Fruit fly (Drosophila melanogaster): ENCODE measurements around the gene Arp5.

Gene Arp5

dm6 chr3R:18168398-18168797 lies 16.9 kb upstream of the Arp5 start (continued):
- no peak for TF ChIP-seq tup (GFP tag; optimal IDR thresholded peaks at IDR 0.05)
- TF ChIP-seq kay (GFP tag; optimal IDR thresholded peaks at IDR 0.05), result no peak
- peak; percentile 49; the same call in 1 of the 3 replicates for TF ChIP-seq Dbx (GFP tag; IDR thresholded peaks at IDR 0.05)
- no peak for TF ChIP-seq CG11695 (GFP tag; IDR thresholded peaks at IDR 0.05)
- peak; percentile 51 for TF ChIP-seq CG13424 (tag; optimal IDR thresholded peaks at IDR 0.05)
- TF ChIP-seq dmrt11E (tag; optimal IDR thresholded peaks at IDR 0.05), result no peak
- TF ChIP-seq Doc2 (GFP tag; IDR thresholded peaks at IDR 0.05), result no peak
- peak; percentile 22 for TF ChIP-seq Sry-δ (GFP tag; optimal IDR thresholded peaks at IDR 0.05)
- peak; percentile 10 for TF ChIP-seq CG13624 (GFP tag; optimal IDR thresholded peaks at IDR 0.05)
- TF ChIP-seq Nf-YC (tag; optimal IDR thresholded peaks at IDR 0.05), result peak; percentile 47
- no peak for TF ChIP-seq CG11247 (GFP tag; IDR thresholded peaks at IDR 0.05)
- TF ChIP-seq Dref (GFP tag; IDR thresholded peaks at IDR 0.05), result peak; percentile 27; the same call in 1 of the 2 replicates
- no peak for TF ChIP-seq ab (GFP tag; optimal IDR thresholded peaks at IDR 0.05)
- TF ChIP-seq CG34224 (GFP tag; IDR thresholded peaks at IDR 0.05; ENCODE audit: partially characterized antibody), result peak; percentile 43; the same call in 2 of the 3 replicates
- TF ChIP-seq sqz (GFP tag; optimal IDR thresholded peaks at IDR 0.05), result peak; percentile 69
- no peak for TF ChIP-seq tap (tag; optimal IDR thresholded peaks at IDR 0.05)
- no peak for TF ChIP-seq PHDP (tag; optimal IDR thresholded peaks at IDR 0.05)
- no peak for TF ChIP-seq GATAe (GFP tag; conservative IDR thresholded peaks at IDR 0.05)
- TF ChIP-seq Atf3 (GFP tag; optimal IDR thresholded peaks at IDR 0.05), result no peak
- TF ChIP-seq NC2β (GFP tag; optimal IDR thresholded peaks at IDR 0.05), result no peak
- TF ChIP-seq slbo (GFP tag; IDR thresholded peaks at IDR 0.05), result peak; percentile 56; the same call in 1 of the 2 replicates
- no peak for TF ChIP-seq CG4707 (GFP tag; optimal IDR thresholded peaks at IDR 0.05)
- TF ChIP-seq row (GFP tag; IDR thresholded peaks at IDR 0.05), result peak; percentile 63
- peak; percentile 15 for TF ChIP-seq ftz-f1 (GFP tag; optimal IDR thresholded peaks at IDR 0.05)
- 0 out of 2 replicates have a peak, but pooled peaks have one; percentile 9 for TF ChIP-seq rib (GFP tag; IDR thresholded peaks at IDR 0.05)
- no peak for TF ChIP-seq gsb-n (tag; optimal IDR thresholded peaks at IDR 0.05)
- peak; percentile 38 for TF ChIP-seq Hmr (GFP tag; optimal IDR thresholded peaks at IDR 0.05)
- TF ChIP-seq CG7556 (GFP tag; optimal IDR thresholded peaks at IDR 0.05), result no peak
- TF ChIP-seq CHES-1-like (GFP tag; optimal IDR thresholded peaks at IDR 0.05), result peak; percentile 3
- peak; percentile 47; the same call in 1 of the 4 replicates for TF ChIP-seq Dll (GFP tag; IDR thresholded peaks at IDR 0.05; ENCODE audit: partially characterized antibody)
- TF ChIP-seq CG11504 (tag; optimal IDR thresholded peaks at IDR 0.05), result peak; percentile 97
- TF ChIP-seq CG16863 (GFP tag; optimal IDR thresholded peaks at IDR 0.05), result no peak
- no peak for TF ChIP-seq CG18764 (GFP tag; optimal IDR thresholded peaks at IDR 0.05)
- peak; percentile 20 for TF ChIP-seq stwl (tag; optimal IDR thresholded peaks at IDR 0.05)
- no peak for TF ChIP-seq CG15601 (tag; optimal IDR thresholded peaks at IDR 0.05)
- TF ChIP-seq CG4617 (GFP tag; optimal IDR thresholded peaks at IDR 0.05; ENCODE audit: borderline replicate concordance), result no peak
- TF ChIP-seq zf30C (GFP tag; optimal IDR thresholded peaks at IDR 0.05), result no peak
- TF ChIP-seq pfk (GFP tag; optimal IDR thresholded peaks at IDR 0.05), result peak; percentile 4
- no peak for TF ChIP-seq toy (GFP tag; IDR thresholded peaks at IDR 0.05)
- TF ChIP-seq Dad (GFP tag; optimal IDR thresholded peaks at IDR 0.05), result no peak
- no peak for TF ChIP-seq Elba2 (GFP tag; optimal IDR thresholded peaks at IDR 0.05)
- no peak for TF ChIP-seq Sox102F (GFP tag; optimal IDR thresholded peaks at IDR 0.05)
- TF ChIP-seq gt (GFP tag; IDR thresholded peaks at IDR 0.05), result no peak
- peak; percentile 70 for TF ChIP-seq CG9932 (GFP tag; IDR thresholded peaks at IDR 0.05)
- no peak for TF ChIP-seq CG3838 (GFP tag; optimal IDR thresholded peaks at IDR 0.05)
- TF ChIP-seq chn (GFP tag; optimal IDR thresholded peaks at IDR 0.05), result peak; percentile 19
- TF ChIP-seq da (GFP tag; optimal IDR thresholded peaks at IDR 0.05), result no peak
- no peak for TF ChIP-seq grn (GFP tag; optimal IDR thresholded peaks at IDR 0.05)
- peak; percentile 3 for TF ChIP-seq HLH54F (GFP tag; optimal IDR thresholded peaks at IDR 0.05)
- no peak for TF ChIP-seq mld (GFP tag; IDR thresholded peaks at IDR 0.05; ENCODE audit: partially characterized antibody)
- TF ChIP-seq ken (GFP tag; IDR thresholded peaks at IDR 0.05), result no peak
- no peak for TF ChIP-seq CG12219 (GFP tag; optimal IDR thresholded peaks at IDR 0.05)
